Fruit fly (Drosophila melanogaster) whole organism, adult: Measurements from ENCODE around the gene CG7049.

Experiments
- CG11617 ChIP-seq: fragments of 200-800 bp; sonication (Bioruptor generic); optimal IDR thresholded peaks from 2 replicates; lab custom pipeline; 2017; ENCODE audit warnings: mild to moderate bottlenecking, missing biosample characterization, missing genetic modification reagents, missing genetic modification characterization
- CG12768 ChIP-seq: fragments of 200-800 bp; sonication (Bioruptor generic); optimal IDR thresholded peaks from 2 replicates; lab custom pipeline; 2017; ENCODE audit warnings: missing biosample characterization, missing genetic modification characterization, mild to moderate bottlenecking, moderate library complexity, missing genetic modification reagents
- CG14711 ChIP-seq: fragments of 200-800 bp; sonication (Bioruptor generic); optimal IDR thresholded peaks from 2 replicates; lab custom pipeline; 2018; ENCODE audit warnings: missing biosample characterization, mild to moderate bottlenecking, missing genetic modification characterization, moderate library complexity
- CG1620 ChIP-seq: fragments of 200-800 bp; sonication (Bioruptor generic); optimal IDR thresholded peaks from 2 replicates; lab custom pipeline; 2016; ENCODE audit warnings: missing biosample characterization, missing genetic modification characterization
- CG33017 ChIP-seq: fragments of 200-800 bp; sonication (Bioruptor generic); optimal IDR thresholded peaks from 2 replicates; lab custom pipeline; 2018; ENCODE audit warnings: missing biosample characterization, mild to moderate bottlenecking, missing genetic modification characterization, moderate library complexity
- CG5204 ChIP-seq: fragments of 200-800 bp; sonication (Bioruptor generic); optimal IDR thresholded peaks from 2 replicates; lab custom pipeline; 2016; ENCODE audit warnings: missing biosample characterization, missing genetic modification characterization
- CG7045 ChIP-seq: fragments of 200-800 bp; sonication (Bioruptor generic); optimal IDR thresholded peaks from 2 replicates; lab custom pipeline; 2017; ENCODE audit warnings: missing biosample characterization, mild to moderate bottlenecking, missing genetic modification characterization
- CG7101 ChIP-seq: fragments of 200-800 bp; sonication (Bioruptor generic); optimal IDR thresholded peaks from 2 replicates; lab custom pipeline; 2018; ENCODE audit warnings: missing biosample characterization, mild to moderate bottlenecking, missing genetic modification characterization, moderate library complexity
- Clk ChIP-seq: fragments of 200-800 bp; sonication (Bioruptor generic); optimal IDR thresholded peaks from 2 replicates; lab custom pipeline; 2017; ENCODE audit warnings: missing biosample characterization, missing genetic modification characterization
- Crg-1 ChIP-seq: fragments of 200-800 bp; sonication (Bioruptor generic); optimal IDR thresholded peaks from 2 replicates; lab custom pipeline; 2016; ENCODE audit warnings: missing biosample characterization, missing genetic modification characterization
- Hr96 ChIP-seq: fragments of 200-800 bp; sonication (Bioruptor generic); optimal IDR thresholded peaks from 2 replicates; lab custom pipeline; 2016; ENCODE audit warnings: missing biosample characterization, missing genetic modification characterization
- Mnt ChIP-seq: fragments of 200-800 bp; sonication (Bioruptor generic); optimal IDR thresholded peaks from 2 replicates; lab custom pipeline; 2016; ENCODE audit warnings: missing biosample characterization, mild to moderate bottlenecking, missing genetic modification characterization
- bab1 ChIP-seq: fragments of 200-800 bp; sonication (Bioruptor generic); optimal IDR thresholded peaks from 3 replicates; lab custom pipeline; 2019; ENCODE audit warnings: missing biosample characterization, mild to moderate bottlenecking, missing genetic modification characterization, moderate library complexity
- cic ChIP-seq: fragments of 200-800 bp; sonication (Bioruptor generic); optimal IDR thresholded peaks from 2 replicates; lab custom pipeline; 2017; ENCODE audit warnings: missing biosample characterization, mild to moderate bottlenecking, missing genetic modification characterization, moderate library complexity
- cnc ChIP-seq, 2 experiments: fragments of >200 bp; optimal IDR thresholded peaks; 2 replicates each; lab custom pipeline; 2017
- kay ChIP-seq: fragments of 200-800 bp; sonication (Bioruptor generic); peaks from one replicate; lab custom pipeline; 2016; ENCODE audit warnings: missing biosample characterization, missing genetic modification characterization, borderline replicate concordance
- ovo ChIP-seq: fragments of 200-800 bp; sonication (Bioruptor generic); optimal IDR thresholded peaks from 2 replicates; lab custom pipeline; 2016; ENCODE audit warnings: missing biosample characterization, missing genetic modification characterization
- pad ChIP-seq: fragments of 200-800 bp; sonication (Bioruptor generic); optimal IDR thresholded peaks from 3 replicates; lab custom pipeline; 2017; ENCODE audit warnings: missing biosample characterization, missing genetic modification characterization, mild to moderate bottlenecking, moderate library complexity, missing genetic modification reagents
- tj ChIP-seq: fragments of 200-800 bp; sonication (Bioruptor generic); optimal IDR thresholded peaks from 3 replicates; lab custom pipeline; 2017; ENCODE audit warnings: missing biosample characterization, mild to moderate bottlenecking, missing genetic modification characterization, moderate library complexity
- toe ChIP-seq: fragments of 200-800 bp; sonication (Bioruptor generic); optimal IDR thresholded peaks from 2 replicates; lab custom pipeline; 2016; ENCODE audit warnings: missing biosample characterization, missing genetic modification characterization

CG7049 gene

DNA sequence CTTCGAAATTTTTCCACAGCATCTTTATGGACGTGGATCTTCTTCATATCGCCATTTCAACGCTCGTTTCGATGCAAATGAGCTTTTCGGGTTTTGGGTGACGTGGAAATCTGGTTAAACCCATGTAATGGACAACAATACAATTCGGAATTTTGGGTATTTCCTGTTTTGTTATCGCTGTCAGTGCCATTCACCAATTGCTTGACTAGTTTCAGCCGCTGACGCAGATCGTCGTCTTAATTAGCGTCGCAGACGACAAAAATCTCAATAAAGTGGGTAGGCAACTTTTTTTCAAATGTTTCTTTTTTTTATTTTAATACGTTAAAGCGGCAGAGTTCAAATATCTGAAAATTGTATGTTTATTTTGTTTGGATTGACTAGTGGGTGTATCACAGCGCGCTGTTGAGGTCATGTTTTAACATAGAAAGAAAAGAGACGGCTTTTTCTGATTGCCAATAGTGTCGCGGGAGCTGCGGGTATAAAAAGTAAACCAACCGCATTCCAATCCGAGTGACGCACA, 42.2 kb downstream of the CG7049 start:
- TF ChIP-seq cnc (optimal IDR thresholded peaks at IDR 0.05; lab: Kevin White, UChicago), result no peak
- TF ChIP-seq CG14711 (tag; lab: Kevin White, UChicago), result no peak
- TF ChIP-seq kay (GFP tag; lab: Kevin White, UChicago), result peak; percentile 45
- TF ChIP-seq Hr96 (GFP tag; lab: Kevin White, UChicago), result no peak
- TF ChIP-seq CG12768 (GFP tag; lab: Kevin White, UChicago), result no peak

dm6 chr3L:133383-133782, 42.6 kb downstream of the CG7049 start:
- TF ChIP-seq CG1620 (GFP tag; lab: Kevin White, UChicago) (no peak), bab1 (GFP tag; lab: Kevin White, UChicago) (no peak), CG33017 (no peak), CG12768 (GFP tag; lab: Kevin White, UChicago) (peak; percentile 38), CG11617 (GFP tag; lab: Kevin White, UChicago) (no peak)

dm6 chr3L:131998-132693, 43.9 kb downstream of the CG7049 start:
- no peak for TF ChIP-seq CG11617 (GFP tag; lab: Kevin White, UChicago)
- TF ChIP-seq bab1 (GFP tag; lab: Kevin White, UChicago), result no peak
- TF ChIP-seq cnc (optimal IDR thresholded peaks at IDR 0.05; lab: Kevin White, UChicago), result no peak
- peak; percentile 96 for TF ChIP-seq CG12768 (GFP tag; lab: Kevin White, UChicago)
- no peak for TF ChIP-seq toe (GFP tag; lab: Kevin White, UChicago)
- no peak for TF ChIP-seq CG14711 (tag; lab: Kevin White, UChicago)
- peak; percentile 57 for TF ChIP-seq Hr96 (GFP tag; lab: Kevin White, UChicago)
- no peak for TF ChIP-seq pad (GFP tag; lab: Kevin White, UChicago)
- TF ChIP-seq ovo (GFP tag; lab: Kevin White, UChicago), result no peak
- peak; percentile 44 for TF ChIP-seq kay (GFP tag; lab: Kevin White, UChicago)
- peak; percentile 34 for TF ChIP-seq CG33017
- no peak for TF ChIP-seq CG7101 (tag; lab: Kevin White, UChicago)
- TF ChIP-seq tj (GFP tag; lab: Kevin White, UChicago), result peak; percentile 74
- TF ChIP-seq Mnt (GFP tag; lab: Kevin White, UChicago), result peak; percentile 40
- peak; percentile 50 for TF ChIP-seq CG5204 (GFP tag; lab: Kevin White, UChicago)
- TF ChIP-seq CG7045, result no peak
- peak; percentile 81 for TF ChIP-seq cic (GFP tag; lab: Kevin White, UChicago)
- no peak for TF ChIP-seq CG1620 (GFP tag; lab: Kevin White, UChicago)
- TF ChIP-seq Clk (GFP tag; lab: Kevin White, UChicago), result peak; percentile 50
- TF ChIP-seq Crg-1, result no peak

DNA sequence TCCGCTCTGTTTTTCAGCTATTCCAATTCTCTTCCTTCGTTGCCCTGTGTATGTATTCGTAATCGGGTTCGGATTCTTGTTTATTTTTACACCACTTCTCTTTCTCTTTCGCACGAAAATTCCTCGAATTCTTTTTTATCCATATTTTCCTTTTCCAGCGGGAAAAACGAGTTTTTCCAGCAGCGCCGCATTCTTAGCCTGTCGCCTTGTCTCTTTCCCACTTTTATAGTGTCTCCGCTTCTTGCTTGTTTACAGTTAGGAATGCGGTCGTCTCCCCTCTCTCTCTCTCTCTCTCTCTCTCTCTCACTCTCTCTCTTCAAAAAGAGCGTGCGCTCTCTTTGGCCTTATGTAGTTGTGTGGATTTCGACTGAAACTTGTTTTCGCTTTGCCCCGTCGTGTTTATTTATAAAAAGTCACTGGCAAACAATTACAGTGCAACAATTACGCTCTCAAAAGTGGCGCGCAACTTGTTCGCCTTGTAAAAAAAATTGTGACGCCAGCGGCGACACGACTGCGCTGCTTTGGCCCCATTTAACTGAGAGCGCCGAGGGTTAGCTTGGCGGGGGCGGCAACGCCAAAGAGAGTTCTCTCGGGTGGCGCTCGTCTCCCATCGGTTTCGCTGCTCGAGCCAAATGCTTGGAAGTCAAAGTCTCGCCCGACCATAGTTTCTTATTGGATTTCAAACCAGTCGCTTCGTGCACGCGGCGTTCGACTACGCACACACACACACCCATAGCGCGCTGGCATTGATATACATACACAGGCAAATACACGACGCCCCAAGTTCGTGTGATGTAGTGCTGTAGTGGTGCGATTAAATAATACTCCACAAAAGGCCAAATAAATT, 44.7 kb downstream of the CG7049 start:
- peak; percentile 91 for TF ChIP-seq CG12768 (GFP tag; lab: Kevin White, UChicago)
- peak; percentile 49 for TF ChIP-seq Hr96 (GFP tag; lab: Kevin White, UChicago)
- TF ChIP-seq cic (GFP tag; lab: Kevin White, UChicago), result peak; percentile 98
- peak; percentile 56 for TF ChIP-seq Clk (GFP tag; lab: Kevin White, UChicago)
- TF ChIP-seq toe (GFP tag; lab: Kevin White, UChicago), result peak; percentile 74
- peak; percentile 89 for TF ChIP-seq pad (GFP tag; lab: Kevin White, UChicago)
- peak; percentile 41 for TF ChIP-seq bab1 (GFP tag; lab: Kevin White, UChicago)
- TF ChIP-seq ovo (GFP tag; lab: Kevin White, UChicago), result peak; percentile 97
- no peak for TF ChIP-seq CG14711 (tag; lab: Kevin White, UChicago)
- peak; percentile 10 for TF ChIP-seq CG1620 (GFP tag; lab: Kevin White, UChicago)
- peak; percentile 84 for TF ChIP-seq Mnt (GFP tag; lab: Kevin White, UChicago)
- TF ChIP-seq kay (GFP tag; lab: Kevin White, UChicago), result peak; percentile 97
- TF ChIP-seq CG11617 (GFP tag; lab: Kevin White, UChicago), result peak; percentile 70
- peak; percentile 59 for TF ChIP-seq CG7101 (tag; lab: Kevin White, UChicago)
- no peak for TF ChIP-seq CG5204 (GFP tag; lab: Kevin White, UChicago)
- TF ChIP-seq CG33017, result peak; percentile 63
- TF ChIP-seq tj (GFP tag; lab: Kevin White, UChicago), result peak; percentile 60
- TF ChIP-seq CG7045, result peak; percentile 20
- TF ChIP-seq Crg-1, result no peak
- TF ChIP-seq cnc (optimal IDR thresholded peaks at IDR 0.05; lab: Kevin White, UChicago), result peak in 1 of 2 experiments; percentile 44

dm6 chr3L:130798-131150, 45.3 kb downstream of the CG7049 start:
- no peak for TF ChIP-seq CG5204 (GFP tag; lab: Kevin White, UChicago)
- peak; percentile 93 for TF ChIP-seq kay (GFP tag; lab: Kevin White, UChicago)
